Worm (Caenorhabditis elegans) whole organism, L4 larva: ENCODE measurements around the gene Y4C6A.3.

Experiments
- ama-1 ChIP-seq: fragments of 150-350 bp; optimal IDR thresholded peaks from 2 replicates; lab custom pipeline; 2014; ENCODE audit warnings: inconsistent platforms, mixed read lengths
- cey-2 ChIP-seq: sonication (generic microtip); optimal IDR thresholded peaks from 3 replicates; lab custom pipeline; 2017; ENCODE audit warnings: missing genetic modification characterization, mild to moderate bottlenecking, missing compliant biosample characterization, antibody characterized with exemption, borderline replicate concordance; ENCODE audit not compliant: insufficient read depth
- lsy-2 ChIP-seq, 2 experiments: fragments of 150-350 bp in 1 of 2; sonication (generic microtip) in 1 of 2; optimal IDR thresholded peaks; 2 replicates each; lab custom pipeline; 2014 to 2017; ENCODE audit warnings: missing biosample characterization in 2 of 2, missing genetic modification characterization in 2 of 2
- unc-39 ChIP-seq: sonication (generic microtip); optimal IDR thresholded peaks from 2 replicates; lab custom pipeline; 2017; ENCODE audit warnings: missing biosample characterization, missing genetic modification characterization

- no peak for TF ChIP-seq lsy-2 (tag; optimal IDR thresholded peaks at IDR 0.05; lab: Kevin White, UChicago)
- TF ChIP-seq unc-39 = no peak
- TF ChIP-seq ama-1 = no peak
- no peak for TF ChIP-seq cey-2 (tag; lab: Kevin White, UChicago)
These were observed 46.7 kb upstream of the Y4C6A.3 start for ce11 chrIV:5502610-5503009.
